Worm (Caenorhabditis elegans): ENCODE measurements around the gene K04G7.1.
A peak's percentile ranks its signal among the peaks of the same experiment; 100 is the strongest.

DNA sequence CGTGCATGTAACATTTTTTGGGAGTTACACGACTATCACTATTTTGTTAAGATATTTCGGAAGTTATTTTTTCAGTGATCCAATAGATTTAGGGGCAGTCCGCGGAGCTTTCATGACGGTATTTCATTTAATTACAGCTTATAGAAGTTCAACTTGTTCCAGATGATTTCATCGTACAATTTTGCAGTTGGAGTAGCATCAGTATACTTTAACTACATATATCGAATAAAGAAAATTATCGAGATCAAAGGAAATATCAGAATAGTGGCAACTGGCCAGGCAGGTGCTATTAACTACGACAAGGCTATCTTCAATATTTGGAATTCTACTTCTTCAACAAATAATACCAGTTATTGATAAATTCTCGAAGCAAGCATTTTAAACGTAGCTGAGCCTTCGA is 16.0 kb downstream of the K04G7.1 start:
- no peak for TF ChIP-seq rcor-1 (GFP tag; IDR thresholded peaks at IDR 0.05)
- TF ChIP-seq unc-62 (GFP tag; optimal IDR thresholded peaks at IDR 0.05), result no peak
- no peak for TF ChIP-seq nhr-80 (tag; optimal IDR thresholded peaks at IDR 0.05)
- peak; percentile 49 for TF ChIP-seq F33H1.4 (GFP tag; IDR thresholded peaks at IDR 0.05)
- no peak for TF ChIP-seq snpc-4 (GFP tag; optimal IDR thresholded peaks at IDR 0.05)
- peak in 1 of 4 experiments; percentile 26 for TF ChIP-seq snpc-4 (tag; optimal IDR thresholded peaks at IDR 0.05)
- no peak for TF ChIP-seq nfya-1 (tag; optimal IDR thresholded peaks at IDR 0.05; ENCODE audit: borderline replicate concordance, insufficient read depth)
